Worm (Caenorhabditis elegans): ENCODE results near the gene C31B8.9.

- no peak for TF ChIP-seq egl-27 (tag; optimal IDR thresholded peaks at IDR 0.05)
- no peak for TF ChIP-seq nfya-1 (tag; optimal IDR thresholded peaks at IDR 0.05; ENCODE audit: insufficient read depth)
- TF ChIP-seq elt-3 (tag; optimal IDR thresholded peaks at IDR 0.05), result no peak
- TF ChIP-seq ZK546.5 (tag; optimal IDR thresholded peaks at IDR 0.05), result no peak
- TF ChIP-seq nhr-25 (tag; optimal IDR thresholded peaks at IDR 0.05), result no peak
- no peak for TF ChIP-seq nhr-237 (tag; optimal IDR thresholded peaks at IDR 0.05)
- TF ChIP-seq skn-1 (tag; optimal IDR thresholded peaks at IDR 0.05), result no peak
- TF ChIP-seq fkh-10 (GFP tag; optimal IDR thresholded peaks at IDR 0.05), result no peak
- TF ChIP-seq ceh-82 (tag; optimal IDR thresholded peaks at IDR 0.05), result no peak
- no peak for TF ChIP-seq tbx-2 (tag; optimal IDR thresholded peaks at IDR 0.05)
- TF ChIP-seq nhr-77 (tag; optimal IDR thresholded peaks at IDR 0.05), result no peak
- no peak for TF ChIP-seq unc-39 (tag; optimal IDR thresholded peaks at IDR 0.05)
- TF ChIP-seq aly-2 (tag; optimal IDR thresholded peaks at IDR 0.05), result no peak
These were observed 18.5 kb upstream of the C31B8.9 start, which contains the start of gene C31B8.1 for ce11 chrV:2931252-2931651.

All from whole organism, L3 larva.